Worm (Caenorhabditis elegans) whole organism, early embryonic: ENCODE measurements around the gene rad-51.

Experiments used
- B0310.2 ChIP-seq: sonication (generic microtip); optimal IDR thresholded peaks from 2 replicates; lab custom pipeline; 2016; ENCODE audit warnings: mild to moderate bottlenecking, missing genetic modification characterization, missing compliant biosample characterization
- ama-1 ChIP-seq: fragments of 150-350 bp; optimal IDR thresholded peaks from 2 replicates; lab custom pipeline; 2014
- ets-7 ChIP-seq: sonication (generic microtip); optimal IDR thresholded peaks from 2 replicates; lab custom pipeline; 2016; ENCODE audit warnings: missing genotype, missing genetic modification characterization, missing compliant biosample characterization
- flt-1 ChIP-seq: fragments of 200-800 bp; sonication (Bioruptor generic); IDR thresholded peaks from 2 replicates; pipeline ENCODE4 v1.3.6; 2022; ENCODE audit warnings: missing genetic modification characterization, missing compliant biosample characterization

ce11 chrIV:10243276-10243675 is 40.8 kb downstream of the rad-51 start, which contains the start of gene tkt-1:
- TF ChIP-seq flt-1 (GFP tag; lab: Robert Waterston, UW) (no peak), ets-7 (tag; lab: Kevin White, UChicago) (no peak), ama-1 (lab: Kevin White, UChicago) (no peak), B0310.2 (no peak)
